Worm (Caenorhabditis elegans): ENCODE measurements around the gene lir-2.

Gene lir-2

ce11 chrII:7682488-7682887 is 15.4 kb downstream of the lir-2 start:
- TF ChIP-seq med-1 (GFP tag; optimal IDR thresholded peaks at IDR 0.05; ENCODE audit: insufficient read depth) (no peak), klf-2 (GFP tag; conservative IDR thresholded peaks at IDR 0.05) (no peak), ref-1 (GFP tag; conservative IDR thresholded peaks at IDR 0.05) (no peak)

DNA sequence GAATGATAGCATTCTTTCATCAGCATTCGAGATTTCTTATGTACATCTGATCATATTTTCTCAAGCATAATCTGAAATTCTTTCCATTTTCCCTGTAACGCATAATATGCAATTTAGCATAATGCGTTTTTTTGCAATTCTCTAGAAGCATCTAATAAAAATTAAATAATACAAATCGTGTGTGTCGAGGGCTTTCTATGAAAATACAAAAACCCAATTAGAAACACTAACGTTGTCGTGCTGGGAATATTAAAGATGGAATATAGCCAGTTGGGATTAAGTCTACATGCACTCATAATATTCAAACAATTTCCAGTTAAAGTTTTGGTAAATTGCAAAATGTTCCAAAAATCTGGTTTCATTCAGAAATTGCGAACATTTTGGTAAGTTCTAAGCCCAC is 17.5 kb downstream of the lir-2 start, which contains the start of gene F18A1.1:
Gene F18A1.1, plus strand, starts transcription at position 301 of the 400 bp plus-strand sequence.
- no peak for TF ChIP-seq ztf-23 (GFP tag; IDR thresholded peaks at IDR 0.05)
- TF ChIP-seq cog-1 (tag; optimal IDR thresholded peaks at IDR 0.05) = no peak
- TF ChIP-seq T22C8.4 (GFP tag; IDR thresholded peaks at IDR 0.05) = no peak
- TF ChIP-seq ztf-29 (GFP tag; IDR thresholded peaks at IDR 0.05) = no peak
- no peak for TF ChIP-seq ref-1 (GFP tag; conservative IDR thresholded peaks at IDR 0.05)
- TF ChIP-seq tab-1 (GFP tag; IDR thresholded peaks at IDR 0.05) = no peak
- TF ChIP-seq med-1 (GFP tag; optimal IDR thresholded peaks at IDR 0.05; ENCODE audit: insufficient read depth) = no peak
- TF ChIP-seq klf-2 (GFP tag; conservative IDR thresholded peaks at IDR 0.05) = no peak
- no peak for TF ChIP-seq flt-1 (GFP tag; IDR thresholded peaks at IDR 0.05)

DNA sequence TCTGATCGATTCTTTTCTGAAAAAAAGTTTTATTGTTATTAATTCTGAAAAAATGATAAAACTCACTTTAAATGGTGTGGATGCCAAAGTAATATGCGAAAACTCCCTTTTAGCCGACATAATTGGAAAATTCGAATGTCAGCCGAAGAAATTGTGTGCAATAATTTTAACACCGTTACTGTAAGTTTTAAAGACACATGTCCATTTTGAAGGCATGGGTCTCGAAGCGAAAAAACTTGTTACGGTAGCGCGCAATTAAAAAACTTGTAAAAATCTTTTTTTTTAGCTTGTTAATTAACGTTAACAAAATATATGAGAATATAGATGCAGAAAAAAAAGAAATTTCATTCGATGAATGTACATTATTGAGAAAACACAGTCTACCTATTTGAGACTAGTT is 23.3 kb downstream of the lir-2 start, which contains the start of gene pid-1:
Gene pid-1, minus strand, starts transcription at position 173 of the 400 bp plus-strand sequence.
- no peak for TF ChIP-seq tab-1 (GFP tag; IDR thresholded peaks at IDR 0.05)
- TF ChIP-seq med-1 (GFP tag; optimal IDR thresholded peaks at IDR 0.05; ENCODE audit: insufficient read depth) = no peak
- no peak for TF ChIP-seq cog-1 (tag; optimal IDR thresholded peaks at IDR 0.05)
- no peak for TF ChIP-seq flt-1 (GFP tag; IDR thresholded peaks at IDR 0.05)
- TF ChIP-seq ztf-23 (GFP tag; IDR thresholded peaks at IDR 0.05) = no peak
- TF ChIP-seq ztf-29 (GFP tag; IDR thresholded peaks at IDR 0.05) = no peak
- TF ChIP-seq klf-2 (GFP tag; conservative IDR thresholded peaks at IDR 0.05) = no peak
- TF ChIP-seq T22C8.4 (GFP tag; IDR thresholded peaks at IDR 0.05) = no peak
- no peak for TF ChIP-seq ref-1 (GFP tag; conservative IDR thresholded peaks at IDR 0.05)

ce11 chrII:7693929-7694328 is 26.9 kb downstream of the lir-2 start, which contains the start of gene nhx-2:
Gene nhx-2 (minus strand): TSS chrII:7693957.
- no peak for TF ChIP-seq klf-2 (GFP tag; conservative IDR thresholded peaks at IDR 0.05)
- no peak for TF ChIP-seq tab-1 (GFP tag; IDR thresholded peaks at IDR 0.05)
- TF ChIP-seq ztf-29 (GFP tag; IDR thresholded peaks at IDR 0.05) = no peak
- TF ChIP-seq cog-1 (tag; optimal IDR thresholded peaks at IDR 0.05) = no peak

DNA sequence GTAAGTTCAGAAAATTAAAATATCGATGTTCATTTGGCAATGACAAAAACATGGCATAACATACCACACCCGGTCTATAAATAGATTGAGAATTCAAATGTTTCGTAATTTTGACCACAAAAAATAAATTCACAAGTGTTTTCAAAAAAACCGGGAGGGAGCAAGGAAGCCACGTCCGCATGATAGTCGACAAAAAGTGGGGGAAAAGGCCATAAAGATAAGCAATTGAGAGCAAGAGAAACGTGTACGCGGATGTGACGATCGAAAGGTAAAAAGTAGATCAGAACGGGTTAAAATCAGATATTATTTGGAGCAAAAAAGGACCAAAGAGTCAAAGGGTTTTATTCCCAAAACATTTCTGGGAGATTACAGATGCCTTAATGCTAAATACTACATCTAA is 27.7 kb downstream of the lir-2 start:
- TF ChIP-seq med-1 (GFP tag; optimal IDR thresholded peaks at IDR 0.05; ENCODE audit: insufficient read depth) (no peak), cog-1 (tag; optimal IDR thresholded peaks at IDR 0.05) (no peak), flt-1 (GFP tag; IDR thresholded peaks at IDR 0.05) (no peak), T22C8.4 (GFP tag; IDR thresholded peaks at IDR 0.05) (no peak), ztf-23 (GFP tag; IDR thresholded peaks at IDR 0.05) (no peak), ztf-29 (GFP tag; IDR thresholded peaks at IDR 0.05) (no peak), ref-1 (GFP tag; conservative IDR thresholded peaks at IDR 0.05) (no peak), tab-1 (GFP tag; IDR thresholded peaks at IDR 0.05) (no peak), klf-2 (GFP tag; conservative IDR thresholded peaks at IDR 0.05) (no peak)

DNA sequence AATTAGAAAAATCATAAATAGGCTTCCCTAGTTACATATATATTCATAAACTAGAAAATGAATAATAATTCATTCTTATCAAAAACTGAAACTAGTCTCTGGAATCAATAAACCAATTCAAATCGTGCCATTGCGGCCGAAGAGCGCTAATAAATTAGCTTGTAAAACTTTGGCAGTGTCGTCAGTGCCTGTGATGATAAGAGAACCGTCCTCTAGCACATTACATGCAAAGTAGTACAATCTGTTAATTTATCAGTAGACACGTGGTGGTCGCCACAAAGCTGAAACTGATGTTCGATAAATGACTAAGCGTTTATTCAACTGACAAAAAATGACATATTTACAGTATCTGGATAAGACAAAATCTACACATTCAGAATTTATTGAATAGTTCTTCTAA is 28.6 kb downstream of the lir-2 start:
- TF ChIP-seq klf-2 (GFP tag; conservative IDR thresholded peaks at IDR 0.05) (no peak), ztf-29 (GFP tag; IDR thresholded peaks at IDR 0.05) (no peak), ref-1 (GFP tag; conservative IDR thresholded peaks at IDR 0.05) (no peak), tab-1 (GFP tag; IDR thresholded peaks at IDR 0.05) (no peak), flt-1 (GFP tag; IDR thresholded peaks at IDR 0.05) (no peak)

- TF ChIP-seq klf-2 (GFP tag; conservative IDR thresholded peaks at IDR 0.05) = no peak
- TF ChIP-seq flt-1 (GFP tag; IDR thresholded peaks at IDR 0.05) = no peak
- no peak for TF ChIP-seq ztf-29 (GFP tag; IDR thresholded peaks at IDR 0.05)
- no peak for TF ChIP-seq ref-1 (GFP tag; conservative IDR thresholded peaks at IDR 0.05)
- TF ChIP-seq tab-1 (GFP tag; IDR thresholded peaks at IDR 0.05) = no peak
- no peak for TF ChIP-seq ztf-23 (GFP tag; IDR thresholded peaks at IDR 0.05)
- TF ChIP-seq med-1 (GFP tag; optimal IDR thresholded peaks at IDR 0.05; ENCODE audit: insufficient read depth) = no peak
- TF ChIP-seq T22C8.4 (GFP tag; IDR thresholded peaks at IDR 0.05) = no peak
- no peak for TF ChIP-seq cog-1 (tag; optimal IDR thresholded peaks at IDR 0.05)
Measured at ce11 chrII:7697156-7697555, 30.1 kb downstream of the lir-2 start.

DNA sequence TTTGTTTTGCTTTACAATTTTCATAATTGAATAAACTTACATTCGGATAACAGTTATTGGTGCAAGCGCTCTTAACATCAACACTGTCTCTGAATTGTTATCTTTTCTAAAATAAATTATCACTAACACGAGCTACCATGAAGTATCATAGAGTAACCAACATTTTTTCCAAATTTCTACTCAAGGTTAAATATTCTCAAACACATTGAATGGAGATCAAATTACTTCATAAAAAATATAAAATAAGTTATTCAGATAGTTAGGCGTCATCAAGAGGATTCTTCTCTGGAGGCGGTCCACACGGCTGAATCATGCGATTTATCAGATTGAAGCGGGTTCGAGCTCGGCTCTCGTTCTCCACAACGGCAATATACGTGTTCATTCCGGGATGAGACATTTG is 31.3 kb downstream of the lir-2 start, which contains the start of gene B0495.5:
Gene B0495.5, minus strand, starts transcription at position 101 of the 400 bp plus-strand sequence.
- TF ChIP-seq ztf-23 (GFP tag; IDR thresholded peaks at IDR 0.05) = no peak
- no peak for TF ChIP-seq cog-1 (tag; optimal IDR thresholded peaks at IDR 0.05)
- TF ChIP-seq med-1 (GFP tag; optimal IDR thresholded peaks at IDR 0.05; ENCODE audit: insufficient read depth) = no peak
- TF ChIP-seq T22C8.4 (GFP tag; IDR thresholded peaks at IDR 0.05) = no peak
- no peak for TF ChIP-seq ztf-29 (GFP tag; IDR thresholded peaks at IDR 0.05)
- TF ChIP-seq klf-2 (GFP tag; conservative IDR thresholded peaks at IDR 0.05) = no peak
- TF ChIP-seq tab-1 (GFP tag; IDR thresholded peaks at IDR 0.05) = no peak
- no peak for TF ChIP-seq flt-1 (GFP tag; IDR thresholded peaks at IDR 0.05)
- no peak for TF ChIP-seq ref-1 (GFP tag; conservative IDR thresholded peaks at IDR 0.05)

ce11 chrII:7699009-7699408 is 31.9 kb downstream of the lir-2 start, which contains the start of the genes moa-2 and cdk-11.1:
Gene moa-2 (minus strand): TSS chrII:7699033.
Gene cdk-11.1 (plus strand): TSS chrII:7699235.
- no peak for TF ChIP-seq flt-1 (GFP tag; IDR thresholded peaks at IDR 0.05)
- no peak for TF ChIP-seq ref-1 (GFP tag; conservative IDR thresholded peaks at IDR 0.05)

- TF ChIP-seq T22C8.4 (GFP tag; IDR thresholded peaks at IDR 0.05) = no peak
- TF ChIP-seq flt-1 (GFP tag; IDR thresholded peaks at IDR 0.05) = no peak
- no peak for TF ChIP-seq cog-1 (tag; optimal IDR thresholded peaks at IDR 0.05)
- no peak for TF ChIP-seq ztf-23 (GFP tag; IDR thresholded peaks at IDR 0.05)
- TF ChIP-seq klf-2 (GFP tag; conservative IDR thresholded peaks at IDR 0.05) = no peak
- TF ChIP-seq tab-1 (GFP tag; IDR thresholded peaks at IDR 0.05) = no peak
Measured at ce11 chrII:7704387-7704786, 37.3 kb downstream of the lir-2 start.

DNA sequence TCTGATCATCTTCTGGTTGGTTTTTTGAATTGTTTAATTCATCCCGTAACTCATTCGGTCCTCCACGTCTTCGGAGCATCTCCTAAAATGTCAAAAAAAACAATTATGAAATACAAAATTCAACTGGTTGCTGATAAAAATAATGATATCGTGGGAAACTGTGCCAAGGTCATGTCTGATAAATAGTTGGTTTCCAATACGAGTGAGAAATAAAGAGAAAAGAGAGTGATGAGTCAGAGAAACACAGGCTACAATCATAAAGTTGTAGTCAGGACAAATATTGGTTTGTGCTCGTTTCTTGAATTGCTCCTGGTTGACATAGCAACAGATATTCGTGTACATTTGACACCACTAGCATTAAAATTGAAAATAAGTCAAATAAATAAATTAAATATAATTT is 38.1 kb downstream of the lir-2 start, which contains the start of gene B0495.7:
Gene B0495.7, minus strand, starts transcription at position 82 of the 400 bp plus-strand sequence.
- no peak for TF ChIP-seq klf-2 (GFP tag; conservative IDR thresholded peaks at IDR 0.05)
